Worm (Caenorhabditis elegans): ENCODE measurements around the gene srh-241.

srh-241 gene

ce11 chrV:2871754-2872504 lies 2.5 kb upstream of the srh-241 start:
- TF ChIP-seq snpc-4 (tag; optimal IDR thresholded peaks at IDR 0.05), result no peak
- no peak for TF ChIP-seq nhr-237 (tag; optimal IDR thresholded peaks at IDR 0.05)

ce11 chrV:2870127-2870526 lies 724 bp upstream of the srh-241 start, which contains the start of gene srh-243:
Gene srh-243, plus strand, starts transcription at chrV:2870427.
- TF ChIP-seq F13H6.1 (tag; optimal IDR thresholded peaks at IDR 0.05), result no peak
- TF ChIP-seq nhr-21 (tag; optimal IDR thresholded peaks at IDR 0.05), result no peak
- TF ChIP-seq crh-2 (tag; optimal IDR thresholded peaks at IDR 0.05), result no peak
- TF ChIP-seq nhr-129 (tag; optimal IDR thresholded peaks at IDR 0.05), result no peak
- TF ChIP-seq blmp-1 (tag; optimal IDR thresholded peaks at IDR 0.05; ENCODE audit: insufficient read depth), result no peak
- TF ChIP-seq lin-11 (tag; optimal IDR thresholded peaks at IDR 0.05), result no peak
- no peak for TF ChIP-seq unc-62 (GFP tag; optimal IDR thresholded peaks at IDR 0.05)

- TF ChIP-seq skn-1 (tag; optimal IDR thresholded peaks at IDR 0.05) (no peak), nhr-77 (tag; optimal IDR thresholded peaks at IDR 0.05) (no peak), nhr-23 (tag; optimal IDR thresholded peaks at IDR 0.05) (no peak), aly-2 (tag; optimal IDR thresholded peaks at IDR 0.05) (no peak), Y55F3AM.14 (GFP tag; optimal IDR thresholded peaks at IDR 0.05) (no peak), nhr-6 (tag; optimal IDR thresholded peaks at IDR 0.05) (no peak), sem-4 (tag; optimal IDR thresholded peaks at IDR 0.05) (no peak), ceh-82 (tag; optimal IDR thresholded peaks at IDR 0.05) (no peak)
Measured at ce11 chrV:2864899-2865298, 4.5 kb downstream of the srh-241 start, which contains the start of gene srh-240. Gene srh-240, plus strand, starts transcription at chrV:2865199.

- TF ChIP-seq ceh-16 (tag; optimal IDR thresholded peaks at IDR 0.05) (no peak), nhr-12 (tag; optimal IDR thresholded peaks at IDR 0.05) (no peak), peb-1 (tag; optimal IDR thresholded peaks at IDR 0.05) (no peak), lin-13 (GFP tag; optimal IDR thresholded peaks at IDR 0.05) (no peak), elt-1 (tag; optimal IDR thresholded peaks at IDR 0.05) (no peak)
Measured at ce11 chrV:2863033-2863432, 6.4 kb downstream of the srh-241 start, which contains the start of gene srh-272. Gene srh-272, plus strand, starts transcription at chrV:2863333.

DNA sequence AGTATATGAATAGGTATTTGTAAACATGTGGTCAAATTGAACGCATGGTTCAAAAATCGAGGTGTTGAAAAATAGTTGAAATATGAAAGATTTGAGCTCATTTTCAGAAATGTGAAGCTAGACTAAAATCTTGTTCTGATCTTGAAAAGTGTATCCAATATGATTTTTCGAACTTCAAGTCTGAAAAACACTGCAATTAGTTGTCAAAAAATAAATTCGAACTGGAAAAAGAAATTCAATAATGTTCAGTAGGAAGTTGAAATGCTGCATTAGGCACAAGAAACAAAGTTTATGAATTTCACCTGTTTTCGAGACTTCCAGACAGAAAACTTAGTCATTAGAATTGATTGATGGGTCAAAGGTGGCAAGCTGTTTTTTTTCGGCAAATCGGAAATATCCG lies 7.9 kb downstream of the srh-241 start, which contains the start of gene srh-270:
srh-270 (minus strand) TSS at position 101 of the 400 bp plus-strand sequence.
- no peak for TF ChIP-seq nhr-77 (tag; optimal IDR thresholded peaks at IDR 0.05)
- TF ChIP-seq mab-5 (tag; optimal IDR thresholded peaks at IDR 0.05), result no peak
- TF ChIP-seq mbf-1 (tag; optimal IDR thresholded peaks at IDR 0.05), result no peak
- TF ChIP-seq unc-39 (tag; optimal IDR thresholded peaks at IDR 0.05), result no peak
- no peak for TF ChIP-seq sma-3 (GFP tag; optimal IDR thresholded peaks at IDR 0.05)
- TF ChIP-seq nhr-12 (tag; optimal IDR thresholded peaks at IDR 0.05), result no peak

DNA sequence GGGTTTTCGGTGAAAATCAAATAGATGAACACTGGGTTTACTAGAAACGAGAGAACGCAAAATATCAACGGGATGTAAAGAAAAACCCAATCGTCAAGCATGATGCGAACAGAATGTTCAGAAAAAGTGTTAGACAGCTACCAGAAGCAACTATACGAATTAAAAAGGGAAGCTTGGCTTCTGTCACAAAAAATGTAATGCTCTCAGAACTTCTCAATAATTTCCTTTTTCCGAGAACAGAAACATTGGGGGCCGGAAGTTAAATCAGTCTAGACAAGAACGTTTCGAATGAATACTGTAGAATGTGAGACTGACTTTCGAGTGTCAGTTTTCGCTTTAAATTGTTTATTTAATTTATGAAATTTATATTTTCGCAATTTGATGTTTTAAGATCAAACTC lies 9.7 kb downstream of the srh-241 start, which contains the start of gene srj-54:
srj-54 (minus strand) TSS at position 101 of the 400 bp plus-strand sequence.
- TF ChIP-seq unc-55 (GFP tag; optimal IDR thresholded peaks at IDR 0.05) (no peak), nhr-11 (tag; optimal IDR thresholded peaks at IDR 0.05) (no peak), lin-13 (GFP tag; optimal IDR thresholded peaks at IDR 0.05) (no peak), ztf-11 (tag; optimal IDR thresholded peaks at IDR 0.05) (no peak), blmp-1 (tag; optimal IDR thresholded peaks at IDR 0.05; ENCODE audit: insufficient read depth) (no peak), nhr-237 (tag; optimal IDR thresholded peaks at IDR 0.05) (no peak), lin-11 (tag; optimal IDR thresholded peaks at IDR 0.05) (no peak), nhr-21 (tag; optimal IDR thresholded peaks at IDR 0.05) (no peak), mab-5 (tag; optimal IDR thresholded peaks at IDR 0.05) (no peak), nhr-129 (tag; optimal IDR thresholded peaks at IDR 0.05) (no peak), ztf-4 (tag; optimal IDR thresholded peaks at IDR 0.05) (no peak), nhr-25 (tag; optimal IDR thresholded peaks at IDR 0.05) (no peak), C34F6.9 (tag; optimal IDR thresholded peaks at IDR 0.05) (no peak), Y55F3AM.14 (GFP tag; optimal IDR thresholded peaks at IDR 0.05) (no peak), zag-1 (tag; optimal IDR thresholded peaks at IDR 0.05) (no peak)

All from whole organism, L2 larva.